Worm (Caenorhabditis elegans): ENCODE results near the gene idi-1.

DNA sequence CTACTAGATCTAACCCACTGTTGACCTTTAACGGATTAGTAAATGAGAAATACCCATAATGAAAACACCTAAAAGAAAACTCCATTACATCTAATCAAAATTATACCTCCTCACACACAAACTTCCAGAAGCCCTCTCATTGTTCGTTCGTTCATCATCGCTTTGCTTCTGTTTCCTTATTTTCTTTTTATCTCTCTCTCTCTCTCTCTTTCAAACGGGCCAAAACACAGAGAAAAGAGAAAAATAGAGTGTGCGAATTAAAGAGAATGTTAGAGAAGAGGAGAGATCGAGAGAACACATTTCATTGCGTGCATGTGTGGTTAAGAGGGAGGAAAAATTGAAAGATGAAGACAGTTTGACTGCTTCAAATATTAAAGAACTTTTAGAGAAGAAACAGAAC is 32.8 kb downstream of the idi-1 start:
- TF ChIP-seq ama-1 (optimal IDR thresholded peaks at IDR 0.05) = no peak
- no peak for TF ChIP-seq aly-1 (tag; optimal IDR thresholded peaks at IDR 0.05)
- no peak for TF ChIP-seq B0310.2 (tag; optimal IDR thresholded peaks at IDR 0.05)
- no peak for TF ChIP-seq tbx-37 (GFP tag; conservative IDR thresholded peaks at IDR 0.05)
- peak; percentile 27 for TF ChIP-seq hmg-4 (GFP tag; optimal IDR thresholded peaks at IDR 0.05)
- no peak for TF ChIP-seq ceh-13 (GFP tag; optimal IDR thresholded peaks at IDR 0.05)
- TF ChIP-seq tra-4 (tag; optimal IDR thresholded peaks at IDR 0.05) = no peak
